Fruit fly (Drosophila melanogaster) whole organism, adult: ENCODE results near the gene Vlet.

Experiments used
- CG11617 ChIP-seq: fragments of 200-800 bp; sonication (Bioruptor generic); optimal IDR thresholded peaks from 2 replicates; lab custom pipeline; 2017; ENCODE audit warnings: mild to moderate bottlenecking, missing biosample characterization, missing genetic modification reagents, missing genetic modification characterization
- CG12768 ChIP-seq: fragments of 200-800 bp; sonication (Bioruptor generic); optimal IDR thresholded peaks from 2 replicates; lab custom pipeline; 2017; ENCODE audit warnings: missing biosample characterization, missing genetic modification characterization, mild to moderate bottlenecking, moderate library complexity, missing genetic modification reagents
- CG14711 ChIP-seq: fragments of 200-800 bp; sonication (Bioruptor generic); optimal IDR thresholded peaks from 2 replicates; lab custom pipeline; 2018; ENCODE audit warnings: missing biosample characterization, mild to moderate bottlenecking, missing genetic modification characterization, moderate library complexity
- CG1620 ChIP-seq: fragments of 200-800 bp; sonication (Bioruptor generic); optimal IDR thresholded peaks from 2 replicates; lab custom pipeline; 2016; ENCODE audit warnings: missing biosample characterization, missing genetic modification characterization
- CG33017 ChIP-seq: fragments of 200-800 bp; sonication (Bioruptor generic); optimal IDR thresholded peaks from 2 replicates; lab custom pipeline; 2018; ENCODE audit warnings: missing biosample characterization, mild to moderate bottlenecking, missing genetic modification characterization, moderate library complexity
- CG5204 ChIP-seq: fragments of 200-800 bp; sonication (Bioruptor generic); optimal IDR thresholded peaks from 2 replicates; lab custom pipeline; 2016; ENCODE audit warnings: missing biosample characterization, missing genetic modification characterization
- CG7045 ChIP-seq: fragments of 200-800 bp; sonication (Bioruptor generic); optimal IDR thresholded peaks from 2 replicates; lab custom pipeline; 2017; ENCODE audit warnings: missing biosample characterization, mild to moderate bottlenecking, missing genetic modification characterization
- CG7101 ChIP-seq: fragments of 200-800 bp; sonication (Bioruptor generic); optimal IDR thresholded peaks from 2 replicates; lab custom pipeline; 2018; ENCODE audit warnings: missing biosample characterization, mild to moderate bottlenecking, missing genetic modification characterization, moderate library complexity
- Clk ChIP-seq: fragments of 200-800 bp; sonication (Bioruptor generic); optimal IDR thresholded peaks from 2 replicates; lab custom pipeline; 2017; ENCODE audit warnings: missing biosample characterization, missing genetic modification characterization
- Crg-1 ChIP-seq: fragments of 200-800 bp; sonication (Bioruptor generic); optimal IDR thresholded peaks from 2 replicates; lab custom pipeline; 2016; ENCODE audit warnings: missing biosample characterization, missing genetic modification characterization
- Hr96 ChIP-seq: fragments of 200-800 bp; sonication (Bioruptor generic); optimal IDR thresholded peaks from 2 replicates; lab custom pipeline; 2016; ENCODE audit warnings: missing biosample characterization, missing genetic modification characterization
- Mnt ChIP-seq: fragments of 200-800 bp; sonication (Bioruptor generic); optimal IDR thresholded peaks from 2 replicates; lab custom pipeline; 2016; ENCODE audit warnings: missing biosample characterization, mild to moderate bottlenecking, missing genetic modification characterization
- bab1 ChIP-seq: fragments of 200-800 bp; sonication (Bioruptor generic); optimal IDR thresholded peaks from 3 replicates; lab custom pipeline; 2019; ENCODE audit warnings: missing biosample characterization, mild to moderate bottlenecking, missing genetic modification characterization, moderate library complexity
- cic ChIP-seq: fragments of 200-800 bp; sonication (Bioruptor generic); optimal IDR thresholded peaks from 2 replicates; lab custom pipeline; 2017; ENCODE audit warnings: missing biosample characterization, mild to moderate bottlenecking, missing genetic modification characterization, moderate library complexity
- cnc ChIP-seq, 2 experiments: fragments of >200 bp; optimal IDR thresholded peaks; 2 replicates each; lab custom pipeline; 2017
- kay ChIP-seq: fragments of 200-800 bp; sonication (Bioruptor generic); peaks from one replicate; lab custom pipeline; 2016; ENCODE audit warnings: missing biosample characterization, missing genetic modification characterization, borderline replicate concordance
- ovo ChIP-seq: fragments of 200-800 bp; sonication (Bioruptor generic); optimal IDR thresholded peaks from 2 replicates; lab custom pipeline; 2016; ENCODE audit warnings: missing biosample characterization, missing genetic modification characterization
- pad ChIP-seq: fragments of 200-800 bp; sonication (Bioruptor generic); optimal IDR thresholded peaks from 3 replicates; lab custom pipeline; 2017; ENCODE audit warnings: missing biosample characterization, missing genetic modification characterization, mild to moderate bottlenecking, moderate library complexity, missing genetic modification reagents
- tj ChIP-seq: fragments of 200-800 bp; sonication (Bioruptor generic); optimal IDR thresholded peaks from 3 replicates; lab custom pipeline; 2017; ENCODE audit warnings: missing biosample characterization, mild to moderate bottlenecking, missing genetic modification characterization, moderate library complexity
- toe ChIP-seq: fragments of 200-800 bp; sonication (Bioruptor generic); optimal IDR thresholded peaks from 2 replicates; lab custom pipeline; 2016; ENCODE audit warnings: missing biosample characterization, missing genetic modification characterization

Gene Vlet

DNA sequence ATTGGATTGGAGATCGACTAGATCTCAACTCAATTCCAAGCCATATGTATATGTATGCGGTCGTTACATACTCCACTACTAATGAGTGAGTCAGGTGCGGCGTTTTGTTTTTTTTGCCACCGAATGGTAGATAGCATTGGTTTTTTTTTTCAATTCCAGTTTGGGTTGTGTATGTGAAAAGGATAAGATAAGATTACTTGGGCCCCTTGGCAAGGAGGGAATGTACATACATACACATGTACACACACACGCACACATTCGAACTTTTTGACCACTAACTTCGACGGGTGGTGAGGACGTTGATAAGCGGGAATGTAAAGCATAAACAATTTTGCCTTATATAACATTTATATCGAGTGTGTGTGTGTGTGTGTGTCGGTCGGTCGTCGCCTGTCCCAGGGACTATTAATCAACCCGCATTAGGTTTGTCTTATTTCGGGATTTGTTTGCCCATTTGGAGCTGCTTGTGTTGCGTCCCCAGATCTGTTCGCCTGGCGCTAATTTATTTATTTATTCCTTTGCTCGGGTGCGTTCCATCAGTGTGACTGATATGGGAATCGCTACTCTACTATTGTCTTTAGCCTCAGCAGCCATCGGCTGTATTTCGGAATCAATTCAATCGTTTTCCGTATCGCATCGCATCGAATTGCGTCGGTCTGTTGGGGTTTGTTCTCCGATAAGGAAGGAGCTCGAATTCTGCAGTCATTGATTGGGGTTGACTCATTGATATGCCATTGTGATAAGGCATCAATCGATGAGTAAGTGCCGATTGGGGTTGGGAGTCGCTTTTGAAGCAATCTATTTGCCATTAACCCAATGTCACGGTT is 9.5 kb upstream of the Vlet start:
- TF ChIP-seq kay (GFP tag; lab: Kevin White, UChicago), result peak; percentile 20
- no peak for TF ChIP-seq CG7101

DNA sequence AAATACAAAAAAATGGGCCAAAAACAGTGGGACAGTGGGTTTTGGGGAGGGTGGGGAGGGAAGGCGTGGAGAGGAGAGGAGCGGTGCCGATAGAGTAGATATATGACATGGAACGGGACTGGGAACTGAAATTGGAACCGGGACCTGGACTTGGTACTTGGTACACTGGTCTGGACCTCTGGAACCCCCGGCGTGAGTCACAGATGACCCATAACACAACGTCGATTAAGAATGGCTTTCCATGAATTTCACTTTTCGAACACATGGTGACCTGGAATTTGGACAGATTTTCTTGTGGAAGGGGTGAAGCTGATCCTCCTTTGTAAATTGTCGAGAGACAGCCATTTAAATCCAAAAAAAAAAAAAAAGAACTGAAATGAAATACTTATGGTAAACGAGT is 8.3 kb upstream of the Vlet start:
- TF ChIP-seq kay (GFP tag; lab: Kevin White, UChicago), result no peak
- TF ChIP-seq Mnt, result no peak
- TF ChIP-seq tj (GFP tag; lab: Kevin White, UChicago), result no peak

DNA sequence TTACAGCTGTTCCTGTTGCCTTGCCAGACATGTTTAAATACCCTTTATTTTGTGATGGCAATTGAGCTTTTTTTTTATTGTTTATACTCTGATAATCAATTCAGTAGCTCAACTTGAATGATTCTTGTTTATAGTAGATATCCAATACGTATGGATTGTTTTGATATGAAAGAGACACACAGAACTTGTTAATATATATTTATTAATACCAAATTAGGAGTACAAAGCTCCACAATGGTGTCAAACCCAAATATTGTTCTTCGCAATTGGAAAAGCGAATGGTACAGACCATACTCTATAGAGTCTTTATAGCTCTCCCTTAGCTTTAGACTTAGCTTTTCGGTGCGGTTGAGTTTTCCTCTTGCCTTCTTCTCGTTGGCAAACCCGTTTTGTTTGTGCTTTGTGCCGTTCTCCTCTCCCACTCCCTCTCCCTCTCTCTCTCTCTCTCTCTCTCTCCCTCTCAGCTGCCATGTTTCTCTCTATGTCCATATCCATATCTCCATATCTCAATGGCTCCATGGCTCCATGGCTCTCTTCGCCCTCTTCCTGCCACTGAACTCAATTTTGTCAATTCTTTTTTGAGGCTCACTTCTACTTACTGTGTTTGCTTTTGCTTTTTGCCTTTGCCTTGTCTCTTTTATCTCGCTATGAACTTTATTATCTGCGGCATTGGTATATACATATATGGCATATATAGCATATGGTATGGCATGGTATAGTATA is 7.7 kb upstream of the Vlet start:
- TF ChIP-seq Clk (GFP tag; lab: Kevin White, UChicago) (no peak), CG7101 (peak; percentile 29), cnc (optimal IDR thresholded peaks at IDR 0.05; lab: Kevin White, UChicago) (no peak), CG33017 (tag; lab: Kevin White, UChicago) (no peak), bab1 (GFP tag; lab: Kevin White, UChicago) (peak; percentile 33), CG11617 (GFP tag; lab: Kevin White, UChicago) (peak; percentile 37), tj (GFP tag; lab: Kevin White, UChicago) (peak; percentile 45), Mnt (peak; percentile 57), Crg-1 (GFP tag; lab: Kevin White, UChicago) (peak; percentile 23), pad (GFP tag; lab: Kevin White, UChicago) (peak; percentile 49), Hr96 (GFP tag; lab: Kevin White, UChicago) (no peak), cic (GFP tag; lab: Kevin White, UChicago) (peak; percentile 61), CG5204 (no peak), ovo (GFP tag; lab: Kevin White, UChicago) (peak; percentile 68), CG12768 (GFP tag; lab: Kevin White, UChicago) (peak; percentile 12), CG14711 (tag; lab: Kevin White, UChicago) (peak; percentile 16), CG7045 (GFP tag; lab: Kevin White, UChicago) (peak; percentile 1)

DNA sequence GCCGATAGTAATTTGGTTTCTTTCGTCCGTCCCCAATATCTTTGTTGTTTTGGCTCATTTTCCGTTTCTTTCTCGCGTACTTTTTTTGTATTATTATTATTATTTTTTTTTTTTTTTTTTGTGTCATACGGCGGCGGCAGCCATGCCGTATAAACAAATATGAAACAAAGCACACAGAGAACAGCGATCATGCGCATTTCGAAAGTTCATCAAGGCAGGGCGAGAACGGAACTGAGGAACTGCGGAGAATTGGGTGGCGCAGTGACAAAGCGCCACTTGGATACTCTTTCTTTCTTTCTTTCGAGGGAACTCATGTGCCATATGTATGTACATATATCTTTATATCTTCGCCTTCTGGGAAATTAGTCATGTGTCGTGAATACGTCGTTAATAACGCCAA is 6.1 kb upstream of the Vlet start:
- TF ChIP-seq Crg-1 (GFP tag; lab: Kevin White, UChicago) (peak; percentile 23), Mnt (peak; percentile 43), ovo (GFP tag; lab: Kevin White, UChicago) (peak; percentile 50), Clk (GFP tag; lab: Kevin White, UChicago) (no peak), CG1620 (GFP tag; lab: Kevin White, UChicago) (no peak), CG5204 (no peak), CG11617 (GFP tag; lab: Kevin White, UChicago) (peak; percentile 19), tj (GFP tag; lab: Kevin White, UChicago) (peak; percentile 47), CG12768 (GFP tag; lab: Kevin White, UChicago) (no peak), CG7045 (GFP tag; lab: Kevin White, UChicago) (no peak), pad (GFP tag; lab: Kevin White, UChicago) (no peak), CG33017 (tag; lab: Kevin White, UChicago) (no peak), cnc (optimal IDR thresholded peaks at IDR 0.05; lab: Kevin White, UChicago) (no peak), cic (GFP tag; lab: Kevin White, UChicago) (no peak), kay (GFP tag; lab: Kevin White, UChicago) (peak; percentile 55), CG14711 (tag; lab: Kevin White, UChicago) (no peak), Hr96 (GFP tag; lab: Kevin White, UChicago) (no peak), toe (GFP tag; lab: Kevin White, UChicago) (no peak), bab1 (GFP tag; lab: Kevin White, UChicago) (peak; percentile 44), CG7101 (no peak)

DNA sequence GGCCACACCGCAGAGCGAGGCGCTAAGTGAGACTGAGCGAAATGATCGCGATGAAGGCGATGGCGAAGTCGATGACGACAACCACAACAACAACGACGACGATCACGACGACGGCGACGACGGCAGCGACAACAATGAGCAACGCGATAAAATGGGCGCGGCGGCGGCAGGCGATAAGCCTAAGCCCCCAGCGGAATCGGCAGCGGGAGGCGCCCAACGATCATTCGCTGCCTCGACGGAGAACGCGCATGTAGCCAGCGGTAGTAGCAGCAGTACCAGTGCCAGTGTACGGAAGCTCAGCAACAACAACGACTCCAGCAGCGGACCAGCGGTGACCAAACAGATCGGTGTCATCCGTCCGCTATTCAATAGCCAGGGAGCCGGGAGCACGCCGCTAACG is 5.1 kb upstream of the Vlet start:
- peak; percentile 5 for TF ChIP-seq Hr96 (GFP tag; lab: Kevin White, UChicago)
- peak; percentile 50 for TF ChIP-seq bab1 (GFP tag; lab: Kevin White, UChicago)
- peak; percentile 29 for TF ChIP-seq tj (GFP tag; lab: Kevin White, UChicago)
- TF ChIP-seq ovo (GFP tag; lab: Kevin White, UChicago), result peak; percentile 37
- TF ChIP-seq CG1620 (GFP tag; lab: Kevin White, UChicago), result no peak
- peak; percentile 2 for TF ChIP-seq CG12768 (GFP tag; lab: Kevin White, UChicago)
- peak; percentile 62 for TF ChIP-seq Mnt
- TF ChIP-seq CG7101, result peak; percentile 27
- peak; percentile 6 for TF ChIP-seq pad (GFP tag; lab: Kevin White, UChicago)
- TF ChIP-seq cic (GFP tag; lab: Kevin White, UChicago), result peak; percentile 75
- no peak for TF ChIP-seq Crg-1 (GFP tag; lab: Kevin White, UChicago)
